Fruit fly (Drosophila melanogaster) Kc167 (cell line): ENCODE results near the gene Tailor.

Experiments
- Myc ChIP-seq: fragments of >200 bp; optimal IDR thresholded peaks from 2 replicates; lab custom pipeline; 2017; ENCODE audit warnings: missing external identifiers
- Sin3A ChIP-seq: fragments of >200 bp; optimal IDR thresholded peaks from 2 replicates; lab custom pipeline; 2018; ENCODE audit warnings: missing external identifiers
- h ChIP-seq: fragments of >200 bp; optimal IDR thresholded peaks from 3 replicates; lab custom pipeline; 2018; ENCODE audit warnings: missing external identifiers
- insv ChIP-seq: fragments of >200 bp; optimal IDR thresholded peaks from 3 replicates; lab custom pipeline; 2018; ENCODE audit warnings: missing external identifiers
- psq ChIP-seq: fragments of >200 bp; optimal IDR thresholded peaks from 2 replicates; lab custom pipeline; 2017; ENCODE audit warnings: missing external identifiers
- ttk ChIP-seq: sonication (Bioruptor generic); optimal IDR thresholded peaks from 2 replicates; lab custom pipeline; 2017; ENCODE audit warnings: missing external identifiers

Gene Tailor

DNA sequence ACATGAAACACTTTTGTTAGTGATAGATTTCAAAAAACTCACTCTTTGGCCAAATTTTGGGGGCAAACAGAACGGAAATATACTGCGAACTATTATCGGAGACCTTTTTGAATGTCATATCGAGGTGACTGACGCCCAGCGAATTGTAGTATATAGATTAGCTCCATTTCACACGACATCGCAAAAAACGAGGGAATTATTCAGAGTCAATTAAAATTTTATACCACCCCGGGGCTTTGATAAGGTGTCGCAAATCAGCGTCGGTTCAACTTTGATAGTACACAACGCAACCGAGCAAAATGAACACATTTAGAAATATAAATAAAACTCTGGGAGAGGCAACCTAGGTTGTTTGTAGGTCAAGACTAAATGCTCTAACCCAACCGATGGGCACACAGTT is 27.9 kb downstream of the Tailor start:
- TF ChIP-seq Sin3A = no peak

DNA sequence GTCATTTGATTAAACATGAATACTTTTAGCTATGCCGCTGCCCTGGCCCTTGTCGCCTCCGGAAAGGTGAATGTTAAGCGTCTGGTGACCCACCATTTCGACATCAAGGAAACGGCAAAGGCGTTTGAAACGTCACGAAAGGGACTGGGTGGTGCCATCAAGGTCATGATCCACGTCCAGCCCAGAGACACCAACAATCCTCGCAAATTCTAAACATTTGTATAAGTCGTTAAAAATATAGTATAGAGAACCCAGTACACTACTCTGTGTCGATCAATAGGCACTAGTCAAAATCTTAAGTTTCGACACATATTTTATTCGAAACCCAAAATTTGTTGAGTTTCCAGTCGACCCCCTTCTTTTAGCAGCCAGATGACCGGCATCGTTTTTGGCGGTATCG is 31.6 kb downstream of the Tailor start, which contains the start of gene CG1979:
TSS of gene CG1979 (plus strand) at position 301 of the 400 bp plus-strand sequence.
- TF ChIP-seq ttk (lab: Kevin White, UChicago) = no peak
- TF ChIP-seq Sin3A = no peak
- no peak for TF ChIP-seq insv (lab: Kevin White, UChicago)
- no peak for TF ChIP-seq h
- no peak for TF ChIP-seq Myc
- no peak for TF ChIP-seq psq (lab: Kevin White, UChicago)

DNA sequence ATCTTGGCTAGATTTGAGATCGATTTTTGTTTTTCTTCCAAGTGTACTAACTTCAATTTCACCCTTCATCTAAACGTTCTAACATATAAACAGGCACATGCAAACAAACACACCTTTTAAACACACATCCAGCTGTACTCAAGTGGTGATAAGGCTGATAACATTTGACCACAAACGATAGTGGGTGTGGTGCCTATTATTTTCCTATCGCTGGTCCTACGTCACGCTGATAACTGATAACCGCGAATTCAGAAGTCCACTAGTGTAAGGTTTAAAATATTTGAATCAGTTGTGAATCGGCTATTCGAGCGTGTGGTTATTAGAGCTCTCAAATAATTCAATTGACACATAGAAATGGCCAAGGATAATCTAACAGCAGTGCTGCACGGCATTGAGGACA is 33.6 kb downstream of the Tailor start, which contains the start of gene Sodh1:
TSS of gene Sodh1 (plus strand) at position 94 of the 400 bp plus-strand sequence.
- TF ChIP-seq ttk (lab: Kevin White, UChicago) = no peak
- no peak for TF ChIP-seq psq (lab: Kevin White, UChicago)
- TF ChIP-seq insv (lab: Kevin White, UChicago) = no peak
- no peak for TF ChIP-seq h
- TF ChIP-seq Sin3A = no peak
- TF ChIP-seq Myc = no peak

DNA sequence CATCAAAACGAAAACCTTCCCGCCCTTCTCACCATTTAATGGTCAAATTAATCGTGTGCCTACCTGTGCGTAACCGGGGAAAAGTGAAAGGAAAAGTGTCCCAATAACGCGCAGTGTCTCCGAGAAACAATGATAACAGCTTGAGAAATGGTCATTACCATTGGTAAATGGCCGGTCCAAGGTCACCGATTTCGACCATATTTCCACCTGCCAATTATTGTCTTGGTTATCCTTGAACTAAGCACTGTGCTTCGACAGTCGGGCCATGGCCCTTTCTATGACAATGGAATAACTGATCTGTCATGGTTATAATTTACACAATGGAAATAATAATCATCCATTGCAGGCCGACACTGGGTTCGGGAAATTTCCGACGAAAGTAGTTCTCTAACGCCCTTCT is 41.9 kb downstream of the Tailor start:
- TF ChIP-seq insv (lab: Kevin White, UChicago) (no peak), h (no peak), psq (lab: Kevin White, UChicago) (no peak), ttk (lab: Kevin White, UChicago) (no peak), Myc (no peak), Sin3A (no peak)

DNA sequence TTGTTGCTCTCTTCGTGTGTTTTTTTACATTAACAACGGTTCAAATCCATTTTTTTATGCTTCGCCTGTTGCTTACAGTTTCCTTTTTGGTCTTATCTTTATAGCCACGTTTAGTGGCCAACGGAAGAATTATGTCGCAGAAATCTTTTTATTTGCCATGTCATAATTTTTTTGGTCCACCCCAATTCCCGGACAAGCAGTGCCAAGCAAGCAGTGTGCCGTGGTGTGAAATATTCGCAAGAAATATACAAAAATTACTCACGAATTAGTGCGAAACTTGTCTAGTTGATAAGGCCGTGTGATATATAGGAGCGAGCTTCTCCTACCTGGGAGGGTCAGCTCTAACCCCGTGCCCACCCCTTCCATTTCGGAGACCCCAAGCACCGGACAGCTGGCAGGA is 45.0 kb downstream of the Tailor start:
- no peak for TF ChIP-seq h
- TF ChIP-seq Sin3A = no peak
- no peak for TF ChIP-seq psq (lab: Kevin White, UChicago)
- no peak for TF ChIP-seq insv (lab: Kevin White, UChicago)
- TF ChIP-seq ttk (lab: Kevin White, UChicago) = no peak
- TF ChIP-seq Myc = no peak

DNA sequence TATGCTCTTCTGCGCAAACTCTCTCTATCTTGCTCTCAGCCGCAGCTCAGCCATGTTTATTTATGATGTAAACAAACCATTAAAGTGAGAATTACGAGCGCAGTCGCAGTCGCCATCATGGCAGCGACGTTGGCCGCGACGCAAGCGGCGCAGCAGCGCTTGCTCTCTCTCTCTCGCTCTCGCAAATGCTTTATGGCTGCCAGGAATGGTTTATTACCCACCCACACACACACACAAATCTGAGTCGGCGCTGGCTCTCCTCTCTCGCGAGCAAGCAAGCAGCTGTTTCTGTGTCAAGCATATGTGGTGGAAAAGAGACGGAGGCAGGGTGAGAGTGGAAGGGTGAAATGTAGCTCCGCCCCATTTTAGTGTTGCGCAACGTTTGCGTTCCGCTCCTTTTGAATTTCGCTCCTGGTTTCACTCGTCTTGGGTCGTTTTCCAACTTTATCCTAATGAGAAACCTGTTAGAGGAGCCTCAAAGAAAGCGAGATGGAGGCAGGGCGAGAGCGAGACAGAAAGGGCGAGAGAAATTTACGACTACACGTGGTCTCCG is 48.6 kb downstream of the Tailor start:
- TF ChIP-seq h (no peak), Sin3A (no peak), ttk (lab: Kevin White, UChicago) (no peak), psq (lab: Kevin White, UChicago) (no peak), insv (lab: Kevin White, UChicago) (no peak), Myc (no peak)

DNA sequence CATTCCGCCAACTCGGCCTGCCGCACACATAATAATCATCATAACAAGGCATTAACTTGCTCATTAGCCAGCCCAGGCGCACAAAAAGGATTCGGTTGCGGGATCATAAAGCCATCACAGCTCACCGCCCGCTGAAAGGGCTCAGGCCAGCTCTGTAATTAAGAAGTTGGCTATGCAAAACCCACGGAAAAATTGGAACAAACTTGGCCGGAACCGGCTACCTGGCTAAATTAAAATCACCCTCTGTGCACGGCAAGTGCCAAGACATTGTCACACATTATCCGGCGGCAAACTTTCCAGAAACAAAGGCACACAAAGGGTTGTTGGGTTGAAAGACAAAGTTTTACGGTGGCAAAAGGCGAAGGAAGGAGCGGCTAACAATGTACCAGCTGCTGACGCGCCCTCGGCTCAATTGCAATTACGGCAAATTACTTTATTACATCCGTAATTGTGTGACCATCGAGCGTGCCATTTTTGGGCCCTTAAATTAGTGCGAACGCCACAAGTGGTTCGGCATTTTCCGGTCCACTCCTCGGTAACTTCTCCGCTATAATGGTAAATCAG is 50.1 kb downstream of the Tailor start:
- TF ChIP-seq psq (lab: Kevin White, UChicago) = no peak
- no peak for TF ChIP-seq Myc
- no peak for TF ChIP-seq insv (lab: Kevin White, UChicago)
- TF ChIP-seq ttk (lab: Kevin White, UChicago) = no peak

DNA sequence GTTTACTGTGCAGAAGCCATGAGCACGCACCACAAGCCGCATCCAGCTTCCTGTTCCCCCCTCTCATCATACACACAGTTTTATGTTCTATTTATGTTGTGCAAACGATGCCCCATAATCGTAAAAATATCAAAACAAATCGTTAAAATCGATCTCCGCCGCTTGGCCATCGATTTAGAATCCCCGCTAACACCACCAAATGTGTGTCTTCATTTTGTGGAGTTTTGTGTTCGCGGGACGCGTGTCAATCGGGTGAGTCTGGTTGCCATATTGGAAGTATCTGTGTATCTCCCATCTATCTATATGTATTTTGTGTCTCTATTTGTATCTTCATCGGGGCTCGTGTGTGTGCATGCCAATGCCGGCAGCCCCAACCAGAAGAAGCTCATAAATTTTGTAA is 51.4 kb downstream of the Tailor start:
- TF ChIP-seq Sin3A (no peak), ttk (lab: Kevin White, UChicago) (no peak), insv (lab: Kevin White, UChicago) (no peak), Myc (no peak), psq (lab: Kevin White, UChicago) (no peak), h (no peak)

DNA sequence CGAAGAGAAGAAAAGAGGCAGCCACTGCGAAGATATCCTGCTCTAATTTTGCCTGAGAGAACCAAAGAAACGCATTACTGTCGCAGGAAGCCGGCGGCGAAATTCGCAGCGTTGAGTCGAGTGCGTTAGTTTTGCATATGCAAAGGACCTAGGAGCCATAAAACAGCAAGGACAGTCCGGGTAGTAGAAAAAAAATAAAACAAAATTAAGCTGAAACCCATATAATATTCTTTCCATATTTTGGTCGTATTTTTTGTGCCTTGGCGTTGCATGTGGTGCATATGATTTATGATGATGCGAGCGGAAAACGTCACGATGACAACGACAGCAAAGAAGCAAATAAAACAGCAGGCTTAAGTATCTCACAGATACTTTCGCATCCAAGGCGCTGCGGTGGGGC is 52.2 kb downstream of the Tailor start:
- no peak for TF ChIP-seq Myc
- TF ChIP-seq Sin3A = no peak
- no peak for TF ChIP-seq ttk (lab: Kevin White, UChicago)
- TF ChIP-seq psq (lab: Kevin White, UChicago) = no peak
- TF ChIP-seq h = no peak
- no peak for TF ChIP-seq insv (lab: Kevin White, UChicago)
